Fruit fly (Drosophila melanogaster) whole organism, embryonic: Measurements from ENCODE around the gene CG7860.

Experiments used
- Bgb ChIP-seq: fragments of 200-800 bp; sonication (Bioruptor generic); IDR thresholded peaks from 2 replicates; pipeline ENCODE4 v1.3.6; 2022; ENCODE audit warnings: missing biosample characterization, missing genetic modification characterization; ENCODE audit not compliant: partially characterized antibody
- Bteb2 ChIP-seq: fragments of 200-800 bp; sonication (Bioruptor generic); optimal IDR thresholded peaks from 2 replicates; lab custom pipeline; 2016; ENCODE audit warnings: missing biosample characterization, missing genetic modification characterization
- CG11398 ChIP-seq: fragments of 200-800 bp; sonication (Bioruptor generic); optimal IDR thresholded peaks from 2 replicates; lab custom pipeline; 2016; ENCODE audit warnings: missing biosample characterization, missing genetic modification characterization
- CG12236 ChIP-seq: fragments of 200-800 bp; sonication (Bioruptor generic); optimal IDR thresholded peaks from 2 replicates; lab custom pipeline; 2016; ENCODE audit warnings: missing biosample characterization, missing genetic modification characterization
- CG1233 ChIP-seq: fragments of 200-800 bp; sonication (Bioruptor generic); optimal IDR thresholded peaks from 4 replicates; lab custom pipeline; 2018; ENCODE audit warnings: missing biosample characterization, mild to moderate bottlenecking, missing genetic modification characterization
- CG15073 ChIP-seq: fragments of 200-800 bp; sonication (Bioruptor generic); optimal IDR thresholded peaks from 2 replicates; lab custom pipeline; 2016; ENCODE audit warnings: missing biosample characterization, missing genetic modification characterization
- CG1529 ChIP-seq: fragments of 200-800 bp; sonication (Bioruptor generic); optimal IDR thresholded peaks from 3 replicates; lab custom pipeline; 2018; ENCODE audit warnings: missing biosample characterization, missing genetic modification characterization
- CG15514 ChIP-seq: fragments of 200-800 bp; sonication (Bioruptor generic); optimal IDR thresholded peaks from 3 replicates; lab custom pipeline; 2017; ENCODE audit warnings: missing biosample characterization, missing genetic modification characterization, mild to moderate bottlenecking, moderate library complexity, missing genetic modification reagents
- CG17328 ChIP-seq: fragments of 200-800 bp; sonication (Bioruptor generic); IDR thresholded peaks from 2 replicates; pipeline ENCODE4 v1.3.6; 2022; ENCODE audit warnings: missing biosample characterization, missing genetic modification characterization
- CG17568 ChIP-seq: fragments of 200-800 bp; sonication (Bioruptor generic); optimal IDR thresholded peaks from 2 replicates; lab custom pipeline; 2018; ENCODE audit warnings: missing biosample characterization, mild to moderate bottlenecking, missing genetic modification characterization, moderate library complexity
- CG17829 ChIP-seq: fragments of 200-800 bp; optimal IDR thresholded peaks from 2 replicates; lab custom pipeline; 2019; ENCODE audit warnings: missing biosample characterization, mild to moderate bottlenecking, missing genetic modification characterization, moderate library complexity
- CG17912 ChIP-seq: fragments of 200-800 bp; sonication (Bioruptor generic); optimal IDR thresholded peaks from 2 replicates; lab custom pipeline; 2018; ENCODE audit warnings: missing biosample characterization, mild to moderate bottlenecking, missing genetic modification characterization
- CG1792 ChIP-seq: fragments of 200-800 bp; sonication (Bioruptor generic); optimal IDR thresholded peaks from 2 replicates; lab custom pipeline; 2016; ENCODE audit warnings: missing biosample characterization, missing genetic modification characterization
- CG2889 ChIP-seq: fragments of 200-800 bp; sonication (Bioruptor generic); IDR thresholded peaks from 3 replicates; pipeline ENCODE4 v1.3.6; 2022; ENCODE audit warnings: missing biosample characterization, missing genetic modification characterization
- CG4854 ChIP-seq: fragments of 200-800 bp; sonication (Bioruptor generic); optimal IDR thresholded peaks from 2 replicates; lab custom pipeline; 2016; ENCODE audit warnings: missing biosample characterization, missing genetic modification characterization, inconsistent platforms
- CG6854 ChIP-seq: fragments of 200-800 bp; sonication (Bioruptor generic); optimal IDR thresholded peaks from 3 replicates; lab custom pipeline; 2017; ENCODE audit warnings: missing biosample characterization, mild to moderate bottlenecking, missing genetic modification characterization
- CG8281 ChIP-seq: fragments of 200-800 bp; sonication (Bioruptor generic); optimal IDR thresholded peaks from 2 replicates; lab custom pipeline; 2018; ENCODE audit warnings: missing biosample characterization, mild to moderate bottlenecking, missing genetic modification characterization, moderate library complexity
- CG8765 ChIP-seq: fragments of 200-800 bp; sonication (Bioruptor generic); IDR thresholded peaks from 2 replicates; pipeline ENCODE4 v1.3.6; 2022; ENCODE audit warnings: missing biosample characterization, missing genetic modification characterization
- CrebB ChIP-seq: fragments of 200-800 bp; sonication (Bioruptor generic); optimal IDR thresholded peaks from 3 replicates; lab custom pipeline; 2018; ENCODE audit warnings: missing biosample characterization, mild to moderate bottlenecking, missing genetic modification characterization
- Dad ChIP-seq: fragments of 200-800 bp; sonication (Bioruptor generic); optimal IDR thresholded peaks from 3 replicates; lab custom pipeline; 2016; ENCODE audit warnings: missing biosample characterization, missing genetic modification characterization
- Drgx ChIP-seq: fragments of 200-800 bp; sonication (Bioruptor generic); IDR thresholded peaks from 2 replicates; pipeline ENCODE4 v1.3.6; 2022; ENCODE audit warnings: missing biosample characterization, missing genetic modification characterization
- Elba2 ChIP-seq: fragments of 200-800 bp; sonication (Bioruptor generic); optimal IDR thresholded peaks from 3 replicates; lab custom pipeline; 2016; ENCODE audit warnings: missing biosample characterization, missing genetic modification characterization
- Ets97D ChIP-seq: fragments of 200-800 bp; sonication (Bioruptor generic); optimal IDR thresholded peaks from 3 replicates; lab custom pipeline; 2016; ENCODE audit warnings: missing biosample characterization, missing genetic modification characterization
- Lim3 ChIP-seq: fragments of 200-800 bp; sonication (Bioruptor generic); IDR thresholded peaks from 2 replicates; pipeline ENCODE4 v1.3.6; 2022; ENCODE audit warnings: missing biosample characterization, missing genetic modification characterization
- NC2α ChIP-seq: fragments of 200-800 bp; sonication (Bioruptor generic); optimal IDR thresholded peaks from 2 replicates; lab custom pipeline; 2016; ENCODE audit warnings: missing biosample characterization, missing genetic modification characterization
- Neu2 ChIP-seq: fragments of 200-800 bp; sonication (Bioruptor generic); optimal IDR thresholded peaks from 3 replicates; lab custom pipeline; 2016; ENCODE audit warnings: missing biosample characterization, missing genetic modification characterization, borderline replicate concordance
- Poxn ChIP-seq: fragments of 200-800 bp; sonication (Bioruptor generic); IDR thresholded peaks from 2 replicates; pipeline ENCODE4 v1.3.6; 2022; ENCODE audit warnings: missing biosample characterization, missing genetic modification characterization
- Rfx ChIP-seq: fragments of 200-800 bp; sonication (Bioruptor generic); IDR thresholded peaks from 2 replicates; pipeline ENCODE4 v1.3.6; 2022; ENCODE audit warnings: missing biosample characterization, missing genetic modification characterization
- Scr ChIP-seq: fragments of 200-800 bp; sonication (Bioruptor generic); IDR thresholded peaks from 2 replicates; pipeline ENCODE4 v1.3.6; 2022; ENCODE audit warnings: missing biosample characterization, missing genetic modification characterization; ENCODE audit not compliant: partially characterized antibody
- TFAM ChIP-seq: fragments of 200-800 bp; sonication (Bioruptor generic); optimal IDR thresholded peaks from 2 replicates; lab custom pipeline; 2017; ENCODE audit warnings: missing biosample characterization, missing genetic modification characterization, inconsistent platforms
- Taf1 ChIP-seq: fragments of 200-800 bp; sonication (Bioruptor generic); IDR thresholded peaks from 2 replicates; pipeline ENCODE4 v1.3.6; 2022; ENCODE audit warnings: missing biosample characterization, missing genetic modification characterization
- Xbp1 ChIP-seq: fragments of 200-800 bp; sonication (Bioruptor generic); optimal IDR thresholded peaks from 3 replicates; lab custom pipeline; 2016; ENCODE audit warnings: missing biosample characterization, mild to moderate bottlenecking, missing genetic modification characterization
- Xrp1 ChIP-seq: fragments of 200-800 bp; sonication (Bioruptor generic); IDR thresholded peaks from 2 replicates; pipeline ENCODE4 v1.3.6; 2022; ENCODE audit warnings: missing biosample characterization, missing genetic modification characterization
- ara ChIP-seq: fragments of 200-800 bp; sonication (Bioruptor generic); IDR thresholded peaks from 2 replicates; pipeline ENCODE4 v1.3.6; 2022; ENCODE audit warnings: missing biosample characterization, missing genetic modification characterization
- bigmax ChIP-seq: fragments of 200-800 bp; sonication (Bioruptor generic); optimal IDR thresholded peaks from 2 replicates; lab custom pipeline; 2018; ENCODE audit warnings: missing biosample characterization, mild to moderate bottlenecking, missing genetic modification characterization
- cad ChIP-seq: fragments of >200 bp; optimal IDR thresholded peaks from 2 replicates; lab custom pipeline; 2017; ENCODE audit warnings: missing biosample characterization, missing genetic modification characterization
- disco-r ChIP-seq: fragments of 200-800 bp; sonication (Bioruptor generic); optimal IDR thresholded peaks from 2 replicates; lab custom pipeline; 2016; ENCODE audit warnings: missing biosample characterization, missing genetic modification characterization
- hkb ChIP-seq, 2 experiments: fragments of 200-800 bp in 1 of 2; fragments of >200 bp in 1 of 2; sonication (Bioruptor generic) in 1 of 2; IDR thresholded peaks in 1 of 2; optimal IDR thresholded peaks in 1 of 2; 2 replicates each; pipeline versions ENCODE4 v1.3.6 to Lab custom; 2017 to 2022; ENCODE audit warnings: missing biosample characterization in 1 of 2, missing genetic modification characterization in 1 of 2
- klu ChIP-seq: fragments of 200-800 bp; sonication (Bioruptor generic); IDR thresholded peaks from 2 replicates; pipeline ENCODE4 v1.3.6; 2022; ENCODE audit warnings: missing biosample characterization, missing genetic modification characterization
- pan ChIP-seq, 4 experiments: fragments of >200 bp in 3 of 4; fragments of 200-800 bp in 1 of 4; sonication (Bioruptor generic) in 1 of 4; optimal IDR thresholded peaks in 3 of 4; IDR thresholded peaks in 1 of 4; 2 replicates each; pipeline versions ENCODE4 v1.3.6 to Lab custom; 2017 to 2022; ENCODE audit warnings: missing biosample characterization in 2 of 4, missing genetic modification characterization in 2 of 4, mixed read lengths in 1 of 4
- pho ChIP-seq: fragments of 200-800 bp; sonication (Bioruptor generic); optimal IDR thresholded peaks from 2 replicates; lab custom pipeline; 2016; ENCODE audit warnings: missing biosample characterization, missing genetic modification characterization
- prd ChIP-seq, 3 experiments: fragments of >200 bp in 2 of 3; fragments of 200-800 bp in 1 of 3; sonication (Bioruptor generic) in 1 of 3; optimal IDR thresholded peaks in 2 of 3; IDR thresholded peaks in 1 of 3; 2 replicates in 2 of 3; 3 replicates in 1 of 3; pipeline versions ENCODE4 v1.3.6 to Lab custom; 2017 to 2022; ENCODE audit warnings: missing biosample characterization in 1 of 3, missing genetic modification characterization in 1 of 3
- sob ChIP-seq: fragments of 200-800 bp; sonication (Bioruptor generic); IDR thresholded peaks from 2 replicates; pipeline ENCODE4 v1.3.6; 2022; ENCODE audit warnings: missing biosample characterization, missing genetic modification characterization
- ssp ChIP-seq: fragments of 200-800 bp; sonication (Bioruptor generic); IDR thresholded peaks from 2 replicates; pipeline ENCODE4 v1.3.6; 2022; ENCODE audit warnings: missing biosample characterization, missing genetic modification characterization
- tll ChIP-seq, 2 experiments: fragments of 200-800 bp in 1 of 2; fragments of >200 bp in 1 of 2; sonication (Bioruptor generic) in 1 of 2; optimal IDR thresholded peaks; 2 replicates each; lab custom pipeline; 2017 to 2019; ENCODE audit warnings: missing biosample characterization in 2 of 2, missing genetic modification characterization in 2 of 2, mild to moderate bottlenecking in 1 of 2, moderate library complexity in 1 of 2
- trem ChIP-seq: fragments of 200-800 bp; optimal IDR thresholded peaks from 3 replicates; lab custom pipeline; 2019; ENCODE audit warnings: missing biosample characterization, mild to moderate bottlenecking, missing genetic modification characterization, moderate library complexity
- unc-4 ChIP-seq: fragments of 200-800 bp; sonication (Bioruptor generic); IDR thresholded peaks from 2 replicates; pipeline ENCODE4 v1.3.6; 2022; ENCODE audit warnings: missing biosample characterization, missing genetic modification characterization; ENCODE audit not compliant: partially characterized antibody
- vfl ChIP-seq: fragments of 200-800 bp; sonication (Bioruptor generic); optimal IDR thresholded peaks from 2 replicates; lab custom pipeline; 2016; ENCODE audit warnings: missing biosample characterization, missing genetic modification characterization
- wor ChIP-seq: fragments of 200-800 bp; sonication (Bioruptor generic); IDR thresholded peaks from 2 replicates; pipeline ENCODE4 v1.3.6; 2022; ENCODE audit warnings: missing biosample characterization, missing genetic modification characterization

The CG7860 gene

DNA sequence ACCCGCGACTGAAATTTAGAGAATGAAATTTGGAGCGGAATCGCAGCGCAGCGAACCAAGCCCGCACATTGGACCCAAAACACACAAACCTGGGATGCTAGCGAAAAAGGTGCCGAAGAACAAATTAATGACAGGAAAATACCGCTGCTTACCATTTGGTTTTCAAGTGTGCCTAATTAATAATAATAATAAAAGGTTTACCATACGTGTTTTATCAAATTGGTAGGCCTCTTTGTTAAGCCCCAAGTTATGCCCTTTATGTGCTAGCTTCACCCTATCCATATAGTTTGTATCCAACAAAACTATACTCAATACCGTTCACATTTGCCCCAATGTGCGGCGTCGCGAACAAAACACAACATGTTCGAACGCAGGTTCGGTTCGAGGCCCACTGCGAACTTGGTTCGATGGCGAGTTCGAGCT lies 14.5 kb upstream of the CG7860 start, which contains the start of gene Ac13E (continued):
- TF ChIP-seq Ets97D (peak; percentile 54), CG1233 (GFP tag; lab: Kevin White, UChicago) (peak; percentile 89), CG17829 (tag; lab: Kevin White, UChicago) (peak; percentile 90), CG8281 (peak; percentile 73), CG15514 (peak; percentile 81), trem (tag; lab: Kevin White, UChicago) (peak; percentile 83), unc-4 (GFP tag; lab: Robert Waterston, UW) (no peak), Drgx (GFP tag; lab: Robert Waterston, UW) (peak; percentile 84), Poxn (GFP tag; lab: Robert Waterston, UW) (peak; percentile 38; the same call in 1 of the 2 replicates), CG17328 (GFP tag; lab: Robert Waterston, UW) (peak; percentile 75), CG8765 (GFP tag; lab: Robert Waterston, UW) (peak; percentile 77), prd (optimal IDR thresholded peaks at IDR 0.05; lab: Kevin White, UChicago) (no peak), prd (GFP tag; IDR thresholded peaks at IDR 0.05; lab: Robert Waterston, UW) (peak; percentile 91), Bgb (GFP tag; lab: Robert Waterston, UW) (peak; percentile 58), CG4854 (GFP tag; lab: Kevin White, UChicago) (peak; percentile 78), CG2889 (GFP tag; lab: Robert Waterston, UW) (peak; percentile 71; the same call in 1 of the 3 replicates), Dad (GFP tag; lab: Kevin White, UChicago) (peak; percentile 75), ssp (GFP tag; lab: Robert Waterston, UW) (peak; percentile 67), pho (GFP tag; lab: Kevin White, UChicago) (peak; percentile 79), ara (GFP tag; lab: Robert Waterston, UW) (peak; percentile 84), vfl (GFP tag; lab: Kevin White, UChicago) (peak; percentile 78), hkb (optimal IDR thresholded peaks at IDR 0.05; lab: Kevin White, UChicago) (no peak), hkb (GFP tag; IDR thresholded peaks at IDR 0.05; lab: Robert Waterston, UW) (peak; percentile 93), CG11398 (GFP tag; lab: Kevin White, UChicago) (peak; percentile 49), CrebB (tag; lab: Kevin White, UChicago) (peak; percentile 76), TFAM (GFP tag; lab: Kevin White, UChicago) (peak; percentile 69), CG12236 (GFP tag; lab: Kevin White, UChicago) (peak; percentile 57), CG15073 (GFP tag; lab: Kevin White, UChicago) (peak; percentile 27), tll (GFP tag; optimal IDR thresholded peaks at IDR 0.05; lab: Kevin White, UChicago) (peak in 1 of 2 experiments; percentile 18), CG1529 (GFP tag; lab: Kevin White, UChicago) (peak; percentile 89), Xrp1 (GFP tag; lab: Robert Waterston, UW) (peak; percentile 93), disco-r (GFP tag; lab: Kevin White, UChicago) (peak; percentile 70), CG6854 (GFP tag; lab: Kevin White, UChicago) (peak; percentile 89), Rfx (GFP tag; lab: Robert Waterston, UW) (peak; percentile 92), CG17912 (peak; percentile 8), bigmax (GFP tag; lab: Kevin White, UChicago) (no peak), pan (optimal IDR thresholded peaks at IDR 0.05; lab: Kevin White, UChicago) (no peak), pan (GFP tag; optimal IDR thresholded peaks at IDR 0.05 in 1 of 2, IDR thresholded peaks at IDR 0.05 in 1 of 2) (peak in 1 of 2 experiments; percentile 87), wor (GFP tag; lab: Robert Waterston, UW) (peak; percentile 83), klu (peak; percentile 73; the same call in 1 of the 2 replicates), sob (GFP tag; lab: Robert Waterston, UW) (peak; percentile 82; the same call in 1 of the 2 replicates), Scr (GFP tag; lab: Robert Waterston, UW) (peak; percentile 57), Taf1 (GFP tag; lab: Robert Waterston, UW) (peak; percentile 70; the same call in 1 of the 2 replicates), Elba2 (peak; percentile 41), CG17568 (peak; percentile 84), CG1792 (GFP tag; lab: Kevin White, UChicago) (peak; percentile 70), Lim3 (GFP tag; lab: Robert Waterston, UW) (peak; percentile 37; the same call in 1 of the 2 replicates), Xbp1 (peak; percentile 89), Bteb2 (GFP tag; lab: Kevin White, UChicago) (peak; percentile 82), Neu2 (GFP tag; lab: Kevin White, UChicago) (no peak), NC2α (peak; percentile 66), cad (GFP tag; lab: Kevin White, UChicago) (no peak)
